Worm (Caenorhabditis elegans): ENCODE measurements around the gene B0303.7.

B0303.7 gene

ce11 chrIII:8704765-8705164 is 11.3 kb downstream of the B0303.7 start, which contains the start of gene B0303.16:
Gene B0303.16 (plus strand): TSS chrIII:8705065.
- no peak for TF ChIP-seq nhr-71 (tag; optimal IDR thresholded peaks at IDR 0.05)
- no peak for TF ChIP-seq ztf-4 (tag; optimal IDR thresholded peaks at IDR 0.05)
- no peak for TF ChIP-seq vab-15 (tag; optimal IDR thresholded peaks at IDR 0.05)
- TF ChIP-seq elt-3 (tag; optimal IDR thresholded peaks at IDR 0.05): no peak
- no peak for TF ChIP-seq aly-2 (tag; optimal IDR thresholded peaks at IDR 0.05)
- no peak for TF ChIP-seq nhr-20 (tag; optimal IDR thresholded peaks at IDR 0.05)
- no peak for TF ChIP-seq ceh-88 (GFP tag; IDR thresholded peaks at IDR 0.05)
- TF ChIP-seq sox-4 (tag; optimal IDR thresholded peaks at IDR 0.05): no peak
- TF ChIP-seq Y116A8C.19 (tag; optimal IDR thresholded peaks at IDR 0.05; ENCODE audit: borderline replicate concordance): no peak
- no peak for TF ChIP-seq egl-27 (tag; optimal IDR thresholded peaks at IDR 0.05)
- no peak for TF ChIP-seq C16A3.4 (tag; optimal IDR thresholded peaks at IDR 0.05)

ce11 chrIII:8709735-8710134 is 16.3 kb downstream of the B0303.7 start:
- TF ChIP-seq elt-3 (tag; optimal IDR thresholded peaks at IDR 0.05): peak in 1 of 6 experiments; percentile 20
- TF ChIP-seq blmp-1 (tag; optimal IDR thresholded peaks at IDR 0.05): peak; percentile 95
- TF ChIP-seq nhr-85 (tag): peak; percentile 73
- no peak for TF ChIP-seq lin-35 (GFP tag; optimal IDR thresholded peaks at IDR 0.05)

DNA sequence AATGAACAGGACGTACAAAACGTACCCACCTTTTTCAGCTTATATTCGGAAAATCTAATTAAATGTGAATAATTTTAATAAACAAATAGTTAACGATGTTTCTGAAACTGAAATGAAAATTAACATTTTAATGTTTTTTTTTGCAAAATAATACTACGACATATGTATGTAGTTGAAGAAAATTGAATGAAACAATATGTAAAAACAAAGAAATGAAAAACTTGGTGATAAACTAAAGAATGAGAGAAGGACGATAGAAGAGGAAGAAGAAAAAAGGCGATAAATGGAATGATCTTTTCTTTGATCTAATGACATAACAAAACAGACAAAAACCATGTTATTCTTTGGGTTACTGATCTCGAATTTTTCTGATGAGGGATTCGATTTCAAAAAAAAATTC is 16.9 kb downstream of the B0303.7 start, which contains the start of gene B0303.11:
B0303.11 (minus strand) TSS at position 101 of the 400 bp plus-strand sequence.
- TF ChIP-seq grh-1 (GFP tag; IDR thresholded peaks at IDR 0.05): no peak
- no peak for TF ChIP-seq nhr-12 (tag; optimal IDR thresholded peaks at IDR 0.05)
- no peak for TF ChIP-seq unc-130 (tag; optimal IDR thresholded peaks at IDR 0.05)
- TF ChIP-seq lin-13 (GFP tag; optimal IDR thresholded peaks at IDR 0.05): no peak
- no peak for TF ChIP-seq egl-27 (tag; optimal IDR thresholded peaks at IDR 0.05)
- TF ChIP-seq zip-4 (GFP tag; optimal IDR thresholded peaks at IDR 0.05): no peak
- TF ChIP-seq mdl-1 (tag; optimal IDR thresholded peaks at IDR 0.05): no peak
- TF ChIP-seq ceh-63 (GFP tag; optimal IDR thresholded peaks at IDR 0.05): no peak
- no peak for TF ChIP-seq aha-1 (tag; optimal IDR thresholded peaks at IDR 0.05)
- TF ChIP-seq nhr-19 (GFP tag; conservative IDR thresholded peaks at IDR 0.05): no peak
- TF ChIP-seq C04F5.9 (tag; optimal IDR thresholded peaks at IDR 0.05): no peak
- no peak for TF ChIP-seq dpl-1 (GFP tag; optimal IDR thresholded peaks at IDR 0.05)
- TF ChIP-seq pag-3 (tag; optimal IDR thresholded peaks at IDR 0.05; ENCODE audit: borderline replicate concordance, insufficient read depth): no peak
- no peak for TF ChIP-seq ztf-11 (tag; optimal IDR thresholded peaks at IDR 0.05)
- TF ChIP-seq mep-1 (tag; optimal IDR thresholded peaks at IDR 0.05): no peak

- no peak for TF ChIP-seq nhr-90 (tag; optimal IDR thresholded peaks at IDR 0.05; ENCODE audit: poor library complexity)
- peak; percentile 4 for TF ChIP-seq lin-14 (GFP tag; optimal IDR thresholded peaks at IDR 0.05)
- no peak for TF ChIP-seq elt-2 (tag; optimal IDR thresholded peaks at IDR 0.05)
- no peak for TF ChIP-seq mdl-1 (tag; optimal IDR thresholded peaks at IDR 0.05)
- no peak for TF ChIP-seq nhr-71 (tag; optimal IDR thresholded peaks at IDR 0.05)
- TF ChIP-seq jun-1 (tag; optimal IDR thresholded peaks at IDR 0.05): no peak
- TF ChIP-seq unc-30 (tag; optimal IDR thresholded peaks at IDR 0.05): no peak
- TF ChIP-seq egl-27 (tag; optimal IDR thresholded peaks at IDR 0.05): no peak
- TF ChIP-seq sptf-1 (tag; optimal IDR thresholded peaks at IDR 0.05): no peak
- no peak for TF ChIP-seq tbx-2 (tag; optimal IDR thresholded peaks at IDR 0.05)
- TF ChIP-seq Y116A8C.19 (tag; optimal IDR thresholded peaks at IDR 0.05; ENCODE audit: borderline replicate concordance): no peak
- no peak for TF ChIP-seq efl-3 (GFP tag; optimal IDR thresholded peaks at IDR 0.05)
- no peak for TF ChIP-seq lin-35 (GFP tag; optimal IDR thresholded peaks at IDR 0.05)
- no peak for TF ChIP-seq ztf-4 (tag; optimal IDR thresholded peaks at IDR 0.05)
- peak in 2 of 6 experiments; percentile 1 to 59 for TF ChIP-seq elt-3 (tag; optimal IDR thresholded peaks at IDR 0.05)
- TF ChIP-seq mep-1 (tag; optimal IDR thresholded peaks at IDR 0.05): no peak
- TF ChIP-seq swsn-7 (tag; optimal IDR thresholded peaks at IDR 0.05): no peak
- TF ChIP-seq pqm-1 (tag; optimal IDR thresholded peaks at IDR 0.05): no peak
- no peak for TF ChIP-seq hlh-4 (tag; optimal IDR thresholded peaks at IDR 0.05)
- no peak for TF ChIP-seq ceh-63 (GFP tag; optimal IDR thresholded peaks at IDR 0.05)
- peak; percentile 54 for TF ChIP-seq blmp-1 (tag; optimal IDR thresholded peaks at IDR 0.05)
- no peak for TF ChIP-seq nhr-84 (tag; optimal IDR thresholded peaks at IDR 0.05)
- TF ChIP-seq lin-39 (tag; optimal IDR thresholded peaks at IDR 0.05): no peak
- TF ChIP-seq ceh-8 (GFP tag; optimal IDR thresholded peaks at IDR 0.05): no peak
- TF ChIP-seq nhr-47 (tag; optimal IDR thresholded peaks at IDR 0.05): no peak
Measured at ce11 chrIII:8712968-8713367, 19.5 kb downstream of the B0303.7 start.
